Worm (Caenorhabditis elegans) whole organism, L1 larva: ENCODE measurements around the gene K09E2.2.

Experiments
- aly-2 ChIP-seq: fragments of 150-350 bp; optimal IDR thresholded peaks from 2 replicates; lab custom pipeline; 2014; ENCODE audit warnings: missing biosample characterization, missing genetic modification characterization
- ceh-8 ChIP-seq: fragments of 200-800 bp; sonication (Bioruptor generic); optimal IDR thresholded peaks from 2 replicates; lab custom pipeline; 2018; ENCODE audit warnings: mild to moderate bottlenecking, missing genetic modification characterization, moderate library complexity, missing compliant biosample characterization
- elt-2 ChIP-seq: sonication (generic microtip); optimal IDR thresholded peaks from 2 replicates; lab custom pipeline; 2016; ENCODE audit warnings: missing genetic modification characterization, mild to moderate bottlenecking, inconsistent platforms, missing compliant biosample characterization, missing genetic modification reagents
- fkh-10 ChIP-seq: sonication (generic microtip); optimal IDR thresholded peaks from 2 replicates; lab custom pipeline; 2017; ENCODE audit warnings: missing biosample characterization, missing genetic modification reagents, missing genetic modification characterization
- fkh-4 ChIP-seq: sonication (generic microtip); optimal IDR thresholded peaks from 2 replicates; lab custom pipeline; 2016; ENCODE audit warnings: missing compliant biosample characterization, missing genetic modification characterization, borderline replicate concordance
- lin-35 ChIP-seq, 2 experiments: fragments of 150-350 bp; optimal IDR thresholded peaks; 2 replicates each; lab custom pipeline; 2014; ENCODE audit warnings: missing biosample characterization in 2 of 2, missing genetic modification characterization in 2 of 2, missing genetic modification reagents in 2 of 2
- lin-39 ChIP-seq: fragments of 150-350 bp; optimal IDR thresholded peaks from 2 replicates; lab custom pipeline; 2014; ENCODE audit warnings: missing biosample characterization, missing genetic modification reagents, missing genetic modification characterization
- mdl-1 ChIP-seq, 2 experiments: fragments of 150-350 bp; optimal IDR thresholded peaks; 2 replicates each; lab custom pipeline; 2014 to 2017; ENCODE audit warnings: missing biosample characterization in 2 of 2, missing genetic modification characterization in 2 of 2, inconsistent platforms in 1 of 2
- mef-2 ChIP-seq: fragments of 150-350 bp; optimal IDR thresholded peaks from 2 replicates; lab custom pipeline; 2014; ENCODE audit warnings: missing biosample characterization, missing genetic modification characterization
- nhr-20 ChIP-seq: sonication (generic microtip); optimal IDR thresholded peaks from 2 replicates; lab custom pipeline; 2016; ENCODE audit warnings: mild to moderate bottlenecking, missing genetic modification characterization, missing compliant biosample characterization
- nhr-77 ChIP-seq: fragments of 150-350 bp; optimal IDR thresholded peaks from 2 replicates; lab custom pipeline; 2014; ENCODE audit warnings: missing biosample characterization, missing genetic modification characterization
- tbx-2 ChIP-seq: sonication (generic microtip); optimal IDR thresholded peaks from 2 replicates; lab custom pipeline; 2016; ENCODE audit warnings: missing genetic modification characterization, missing compliant biosample characterization
- unc-130 ChIP-seq: fragments of 150-350 bp; optimal IDR thresholded peaks from 2 replicates; lab custom pipeline; 2017; ENCODE audit warnings: missing biosample characterization, missing genetic modification characterization, inconsistent platforms
- vab-15 ChIP-seq: sonication (generic microtip); optimal IDR thresholded peaks from 2 replicates; lab custom pipeline; 2017; ENCODE audit warnings: missing genotype, mild to moderate bottlenecking, missing genetic modification characterization, missing compliant biosample characterization

- no peak for TF ChIP-seq ceh-8 (GFP tag; lab: Kevin White, UChicago)
- no peak for TF ChIP-seq fkh-10
- no peak for TF ChIP-seq elt-2 (tag; lab: Kevin White, UChicago)
- no peak for TF ChIP-seq vab-15 (tag; lab: Kevin White, UChicago)
- no peak for TF ChIP-seq nhr-20 (tag; lab: Kevin White, UChicago)
- no peak for TF ChIP-seq unc-130 (tag; lab: Kevin White, UChicago)
- TF ChIP-seq lin-39 (tag; lab: Kevin White, UChicago), result no peak
- TF ChIP-seq lin-35 (GFP tag; optimal IDR thresholded peaks at IDR 0.05; lab: Kevin White, UChicago), result no peak
- no peak for TF ChIP-seq tbx-2 (tag; lab: Kevin White, UChicago)
- no peak for TF ChIP-seq fkh-4 (tag; lab: Kevin White, UChicago)
- no peak for TF ChIP-seq nhr-77 (tag; lab: Kevin White, UChicago)
- TF ChIP-seq mdl-1 (tag; optimal IDR thresholded peaks at IDR 0.05; lab: Kevin White, UChicago), result no peak
- no peak for TF ChIP-seq mef-2 (tag; lab: Kevin White, UChicago)
- no peak for TF ChIP-seq aly-2 (tag; lab: Kevin White, UChicago)
Measured at ce11 chrX:8711141-8711645, 38.3 kb downstream of the K09E2.2 start, which contains the start of gene F53A9.1.
